Fruit fly (Drosophila melanogaster) whole organism, adult: Measurements from ENCODE around the gene Mst57Dc.

Source experiments
- CG11617 ChIP-seq: fragments of 200-800 bp; sonication (Bioruptor generic); optimal IDR thresholded peaks from 2 replicates; lab custom pipeline; 2017; ENCODE audit warnings: mild to moderate bottlenecking, missing biosample characterization, missing genetic modification reagents, missing genetic modification characterization
- CG12768 ChIP-seq: fragments of 200-800 bp; sonication (Bioruptor generic); optimal IDR thresholded peaks from 2 replicates; lab custom pipeline; 2017; ENCODE audit warnings: missing biosample characterization, missing genetic modification characterization, mild to moderate bottlenecking, moderate library complexity, missing genetic modification reagents
- CG14711 ChIP-seq: fragments of 200-800 bp; sonication (Bioruptor generic); optimal IDR thresholded peaks from 2 replicates; lab custom pipeline; 2018; ENCODE audit warnings: missing biosample characterization, mild to moderate bottlenecking, missing genetic modification characterization, moderate library complexity
- CG1620 ChIP-seq: fragments of 200-800 bp; sonication (Bioruptor generic); optimal IDR thresholded peaks from 2 replicates; lab custom pipeline; 2016; ENCODE audit warnings: missing biosample characterization, missing genetic modification characterization
- CG33017 ChIP-seq: fragments of 200-800 bp; sonication (Bioruptor generic); optimal IDR thresholded peaks from 2 replicates; lab custom pipeline; 2018; ENCODE audit warnings: missing biosample characterization, mild to moderate bottlenecking, missing genetic modification characterization, moderate library complexity
- CG5204 ChIP-seq: fragments of 200-800 bp; sonication (Bioruptor generic); optimal IDR thresholded peaks from 2 replicates; lab custom pipeline; 2016; ENCODE audit warnings: missing biosample characterization, missing genetic modification characterization
- CG7045 ChIP-seq: fragments of 200-800 bp; sonication (Bioruptor generic); optimal IDR thresholded peaks from 2 replicates; lab custom pipeline; 2017; ENCODE audit warnings: missing biosample characterization, mild to moderate bottlenecking, missing genetic modification characterization
- CG7101 ChIP-seq: fragments of 200-800 bp; sonication (Bioruptor generic); optimal IDR thresholded peaks from 2 replicates; lab custom pipeline; 2018; ENCODE audit warnings: missing biosample characterization, mild to moderate bottlenecking, missing genetic modification characterization, moderate library complexity
- Clk ChIP-seq: fragments of 200-800 bp; sonication (Bioruptor generic); optimal IDR thresholded peaks from 2 replicates; lab custom pipeline; 2017; ENCODE audit warnings: missing biosample characterization, missing genetic modification characterization
- Crg-1 ChIP-seq: fragments of 200-800 bp; sonication (Bioruptor generic); optimal IDR thresholded peaks from 2 replicates; lab custom pipeline; 2016; ENCODE audit warnings: missing biosample characterization, missing genetic modification characterization
- Hr96 ChIP-seq: fragments of 200-800 bp; sonication (Bioruptor generic); optimal IDR thresholded peaks from 2 replicates; lab custom pipeline; 2016; ENCODE audit warnings: missing biosample characterization, missing genetic modification characterization
- Mnt ChIP-seq: fragments of 200-800 bp; sonication (Bioruptor generic); optimal IDR thresholded peaks from 2 replicates; lab custom pipeline; 2016; ENCODE audit warnings: missing biosample characterization, mild to moderate bottlenecking, missing genetic modification characterization
- bab1 ChIP-seq: fragments of 200-800 bp; sonication (Bioruptor generic); optimal IDR thresholded peaks from 3 replicates; lab custom pipeline; 2019; ENCODE audit warnings: missing biosample characterization, mild to moderate bottlenecking, missing genetic modification characterization, moderate library complexity
- cic ChIP-seq: fragments of 200-800 bp; sonication (Bioruptor generic); optimal IDR thresholded peaks from 2 replicates; lab custom pipeline; 2017; ENCODE audit warnings: missing biosample characterization, mild to moderate bottlenecking, missing genetic modification characterization, moderate library complexity
- cnc ChIP-seq, 2 experiments: fragments of >200 bp; optimal IDR thresholded peaks; 2 replicates each; lab custom pipeline; 2017
- kay ChIP-seq: fragments of 200-800 bp; sonication (Bioruptor generic); peaks from one replicate; lab custom pipeline; 2016; ENCODE audit warnings: missing biosample characterization, missing genetic modification characterization, borderline replicate concordance
- ovo ChIP-seq: fragments of 200-800 bp; sonication (Bioruptor generic); optimal IDR thresholded peaks from 2 replicates; lab custom pipeline; 2016; ENCODE audit warnings: missing biosample characterization, missing genetic modification characterization
- pad ChIP-seq: fragments of 200-800 bp; sonication (Bioruptor generic); optimal IDR thresholded peaks from 3 replicates; lab custom pipeline; 2017; ENCODE audit warnings: missing biosample characterization, missing genetic modification characterization, mild to moderate bottlenecking, moderate library complexity, missing genetic modification reagents
- tj ChIP-seq: fragments of 200-800 bp; sonication (Bioruptor generic); optimal IDR thresholded peaks from 3 replicates; lab custom pipeline; 2017; ENCODE audit warnings: missing biosample characterization, mild to moderate bottlenecking, missing genetic modification characterization, moderate library complexity
- toe ChIP-seq: fragments of 200-800 bp; sonication (Bioruptor generic); optimal IDR thresholded peaks from 2 replicates; lab custom pipeline; 2016; ENCODE audit warnings: missing biosample characterization, missing genetic modification characterization

Mst57Dc gene

DNA sequence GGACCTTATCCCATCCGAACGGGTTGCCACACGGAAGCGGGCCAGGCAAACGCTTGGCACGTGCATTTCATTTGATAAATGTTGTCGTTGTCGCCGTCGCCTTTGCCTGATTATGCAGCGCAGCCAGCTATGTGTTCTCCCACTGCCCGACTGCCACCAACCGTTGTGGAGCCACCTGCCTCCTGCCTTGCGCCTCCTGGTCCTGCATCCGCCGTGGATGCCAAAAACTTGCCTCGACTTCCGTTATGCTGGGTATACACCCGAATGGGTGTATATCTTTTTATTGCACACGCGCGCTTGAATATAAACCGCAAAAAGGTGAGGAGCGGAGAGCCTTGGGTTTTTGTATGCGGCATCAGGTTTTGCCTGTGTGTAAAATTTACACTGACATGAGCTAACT is 37.7 kb downstream of the Mst57Dc start:
- TF ChIP-seq Hr96 (GFP tag; lab: Kevin White, UChicago) (no peak), Clk (GFP tag; lab: Kevin White, UChicago) (no peak), CG7101 (tag; lab: Kevin White, UChicago) (no peak), cic (GFP tag; lab: Kevin White, UChicago) (no peak), toe (GFP tag; lab: Kevin White, UChicago) (no peak), kay (GFP tag; lab: Kevin White, UChicago) (no peak)

DNA sequence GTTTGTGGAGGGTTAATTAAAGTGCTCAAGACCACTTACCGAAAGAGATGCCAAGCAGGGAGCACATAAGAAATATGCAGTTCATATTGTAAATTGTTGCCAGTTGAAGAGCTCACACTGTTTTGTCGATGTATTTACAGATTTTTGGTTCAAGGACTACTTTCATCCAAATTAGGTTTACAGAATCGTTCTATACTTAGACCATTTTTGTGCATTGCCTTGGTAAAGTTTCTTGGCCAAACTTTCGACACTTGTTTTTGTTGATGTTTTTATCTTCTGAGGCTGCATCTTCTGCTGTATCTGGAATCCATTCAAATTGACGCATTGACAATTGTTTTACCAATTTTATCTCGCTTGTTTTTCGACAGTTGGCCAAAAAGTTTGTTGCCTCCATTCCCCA is 39.1 kb downstream of the Mst57Dc start, which contains the start of gene CG31093:
Gene CG31093 (minus strand): TSS at position 101 of the 400 bp plus-strand sequence.
- no peak for TF ChIP-seq kay (GFP tag; lab: Kevin White, UChicago)
- TF ChIP-seq cnc (optimal IDR thresholded peaks at IDR 0.05; lab: Kevin White, UChicago) = no peak
- TF ChIP-seq CG7101 (tag; lab: Kevin White, UChicago) = no peak
- no peak for TF ChIP-seq tj (GFP tag; lab: Kevin White, UChicago)
- no peak for TF ChIP-seq CG1620
- TF ChIP-seq Mnt (GFP tag; lab: Kevin White, UChicago) = no peak
- TF ChIP-seq Clk (GFP tag; lab: Kevin White, UChicago) = no peak
- no peak for TF ChIP-seq bab1 (GFP tag; lab: Kevin White, UChicago)

DNA sequence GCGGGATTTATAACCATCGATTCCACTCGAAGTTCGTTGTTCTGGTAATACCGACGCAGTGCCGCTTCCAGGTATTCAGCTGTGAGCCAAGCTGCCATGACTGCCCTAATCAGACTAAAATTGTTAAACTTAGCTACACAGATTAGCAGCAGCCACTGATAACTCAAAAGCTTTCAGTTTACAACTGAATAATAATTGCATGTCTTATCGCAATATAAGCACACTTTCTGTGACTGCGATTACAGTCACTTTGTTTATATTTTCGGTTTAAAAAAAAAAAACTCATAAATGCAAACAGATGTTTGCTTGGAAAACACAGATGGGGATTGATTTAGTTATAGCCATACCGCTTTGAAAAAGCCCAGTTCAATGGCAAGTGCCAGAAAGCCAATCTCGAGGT is 40.1 kb downstream of the Mst57Dc start, which contains the start of gene CG31380:
Gene CG31380 (minus strand): TSS at position 101 of the 400 bp plus-strand sequence.
- TF ChIP-seq CG14711 (tag; lab: Kevin White, UChicago) = no peak
- TF ChIP-seq cic (GFP tag; lab: Kevin White, UChicago) = no peak
- no peak for TF ChIP-seq CG5204 (GFP tag; lab: Kevin White, UChicago)
- TF ChIP-seq tj (GFP tag; lab: Kevin White, UChicago) = no peak
- no peak for TF ChIP-seq CG7101 (tag; lab: Kevin White, UChicago)
- no peak for TF ChIP-seq CG12768
- TF ChIP-seq CG33017 (tag; lab: Kevin White, UChicago) = no peak
- no peak for TF ChIP-seq cnc (optimal IDR thresholded peaks at IDR 0.05; lab: Kevin White, UChicago)
- no peak for TF ChIP-seq Mnt (GFP tag; lab: Kevin White, UChicago)
- no peak for TF ChIP-seq ovo (GFP tag; lab: Kevin White, UChicago)
- no peak for TF ChIP-seq Hr96 (GFP tag; lab: Kevin White, UChicago)
- no peak for TF ChIP-seq CG1620
- no peak for TF ChIP-seq kay (GFP tag; lab: Kevin White, UChicago)
- no peak for TF ChIP-seq Clk (GFP tag; lab: Kevin White, UChicago)
- no peak for TF ChIP-seq pad (GFP tag; lab: Kevin White, UChicago)
- TF ChIP-seq bab1 (GFP tag; lab: Kevin White, UChicago) = no peak
- no peak for TF ChIP-seq toe (GFP tag; lab: Kevin White, UChicago)
- no peak for TF ChIP-seq CG7045 (GFP tag; lab: Kevin White, UChicago)

- TF ChIP-seq pad (GFP tag; lab: Kevin White, UChicago) = no peak
- TF ChIP-seq tj (GFP tag; lab: Kevin White, UChicago) = no peak
- TF ChIP-seq Hr96 (GFP tag; lab: Kevin White, UChicago) = no peak
- TF ChIP-seq Crg-1 = no peak
- TF ChIP-seq CG11617 = no peak
- no peak for TF ChIP-seq CG1620
- TF ChIP-seq toe (GFP tag; lab: Kevin White, UChicago) = no peak
- no peak for TF ChIP-seq CG33017 (tag; lab: Kevin White, UChicago)
- TF ChIP-seq CG7101 (tag; lab: Kevin White, UChicago) = no peak
- no peak for TF ChIP-seq CG7045 (GFP tag; lab: Kevin White, UChicago)
- no peak for TF ChIP-seq bab1 (GFP tag; lab: Kevin White, UChicago)
- no peak for TF ChIP-seq cic (GFP tag; lab: Kevin White, UChicago)
- no peak for TF ChIP-seq cnc (optimal IDR thresholded peaks at IDR 0.05; lab: Kevin White, UChicago)
Observed at dm6 chr3R:25787198-25787597, 42.3 kb downstream of the Mst57Dc start, which contains the start of gene CG4960. TSS of gene CG4960 (minus strand) at chr3R:25787298.

DNA sequence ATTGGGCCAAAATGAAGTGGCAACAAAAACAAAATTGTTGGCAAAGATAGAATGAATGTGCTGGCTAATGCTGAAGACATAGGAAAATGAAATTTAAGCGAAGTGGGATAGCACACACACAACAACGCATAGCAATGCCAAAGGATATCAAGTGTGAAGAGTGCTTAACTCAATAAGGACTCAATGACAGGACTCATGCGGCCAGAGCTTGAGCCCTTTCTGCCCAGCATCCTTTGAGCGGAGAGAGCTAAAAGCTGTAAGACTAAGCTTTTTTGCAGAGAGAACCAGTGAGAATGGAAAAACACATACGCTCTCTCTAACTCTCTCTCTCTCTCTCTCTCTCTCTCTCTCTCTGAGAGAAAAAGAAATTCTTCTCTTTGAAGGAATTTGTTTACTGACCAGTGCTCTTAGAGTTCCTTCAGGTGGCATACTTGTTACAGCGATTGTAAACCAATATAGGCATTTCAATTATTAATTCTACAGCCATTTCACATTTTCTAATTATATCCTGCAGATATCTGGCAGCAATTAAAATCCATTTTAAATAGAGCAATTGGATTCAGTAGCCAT is 46.6 kb downstream of the Mst57Dc start:
- TF ChIP-seq Mnt (GFP tag; lab: Kevin White, UChicago) (no peak), Hr96 (GFP tag; lab: Kevin White, UChicago) (no peak), Clk (GFP tag; lab: Kevin White, UChicago) (no peak), CG33017 (tag; lab: Kevin White, UChicago) (no peak), CG7045 (GFP tag; lab: Kevin White, UChicago) (no peak), Crg-1 (no peak), CG11617 (no peak), CG1620 (no peak), CG7101 (tag; lab: Kevin White, UChicago) (no peak), CG5204 (GFP tag; lab: Kevin White, UChicago) (no peak), CG14711 (tag; lab: Kevin White, UChicago) (no peak), tj (GFP tag; lab: Kevin White, UChicago) (no peak), cnc (optimal IDR thresholded peaks at IDR 0.05; lab: Kevin White, UChicago) (no peak), CG12768 (no peak), toe (GFP tag; lab: Kevin White, UChicago) (no peak), kay (GFP tag; lab: Kevin White, UChicago) (no peak)
